Worm (Caenorhabditis elegans): ENCODE measurements around the gene C49F8.1.

C49F8.1 gene

ce11 chrX:13349230-13350122, 15.3 kb downstream of the C49F8.1 start (continued):
- TF ChIP-seq snpc-1.2 (GFP tag; IDR thresholded peaks at IDR 0.05) = 0 out of 2 replicates have a peak, but pooled peaks have one; percentile 42
- TF ChIP-seq mdl-1 (tag; optimal IDR thresholded peaks at IDR 0.05) = peak in 1 of 2 experiments; percentile 16
- TF ChIP-seq set-16 (GFP tag; IDR thresholded peaks at IDR 0.05) = no peak
- TF ChIP-seq duxl-1 (tag; optimal IDR thresholded peaks at IDR 0.05; ENCODE audit: poor library complexity) = peak; percentile 78
- TF ChIP-seq daf-16 (GFP tag; optimal IDR thresholded peaks at IDR 0.05) = peak in 1 of 2 experiments; percentile 74
- TF ChIP-seq daf-16 (tag; optimal IDR thresholded peaks at IDR 0.05) = peak; percentile 30
- peak; percentile 79 for TF ChIP-seq zip-2 (tag; optimal IDR thresholded peaks at IDR 0.05)
- TF ChIP-seq ceh-32 (tag; optimal IDR thresholded peaks at IDR 0.05; ENCODE audit: poor library complexity) = no peak
- no peak for TF ChIP-seq nhr-111 (GFP tag; optimal IDR thresholded peaks at IDR 0.05)
- TF ChIP-seq php-3 (GFP tag; IDR thresholded peaks at IDR 0.05) = 0 out of 2 replicates have a peak, but pooled peaks have one; percentile 26
- no peak for TF ChIP-seq egl-43 (GFP tag; IDR thresholded peaks at IDR 0.05)
- peak; percentile 95 for TF ChIP-seq mep-1 (tag; optimal IDR thresholded peaks at IDR 0.05)
- TF ChIP-seq nhr-6 (tag; optimal IDR thresholded peaks at IDR 0.05) = no peak
- TF ChIP-seq zip-11 (GFP tag; IDR thresholded peaks at IDR 0.05) = no peak
- TF ChIP-seq pqm-1 (tag; optimal IDR thresholded peaks at IDR 0.05) = no peak
- no peak for TF ChIP-seq mxl-2 (GFP tag; conservative IDR thresholded peaks at IDR 0.05)
- no peak for TF ChIP-seq ceh-28 (tag; optimal IDR thresholded peaks at IDR 0.05)
- no peak for TF ChIP-seq vab-7 (GFP tag; IDR thresholded peaks at IDR 0.05)
- TF ChIP-seq ZK546.5 (tag; optimal IDR thresholded peaks at IDR 0.05) = no peak
- TF ChIP-seq F49E8.2 (tag; optimal IDR thresholded peaks at IDR 0.05; ENCODE audit: borderline replicate concordance) = no peak
- TF ChIP-seq F26F4.8 (GFP tag; conservative IDR thresholded peaks at IDR 0.05) = no peak
- TF ChIP-seq lim-7 (GFP tag; IDR thresholded peaks at IDR 0.05) = no peak
- TF ChIP-seq R02D3.7 (tag; optimal IDR thresholded peaks at IDR 0.05) = no peak
- TF ChIP-seq F37D6.2 (tag; optimal IDR thresholded peaks at IDR 0.05) = no peak
- no peak for TF ChIP-seq dpl-1 (GFP tag; optimal IDR thresholded peaks at IDR 0.05)
- TF ChIP-seq pha-4 (GFP tag; IDR thresholded peaks at IDR 0.05) = peak; percentile 19; the same call in 1 of the 2 replicates
- no peak for TF ChIP-seq pha-4 (tag; optimal IDR thresholded peaks at IDR 0.05)
- peak; percentile 38 for TF ChIP-seq spr-1 (tag; optimal IDR thresholded peaks at IDR 0.05)
- peak; percentile 34 for TF ChIP-seq spr-3 (GFP tag; optimal IDR thresholded peaks at IDR 0.05)
- no peak for TF ChIP-seq ceh-20 (GFP tag; IDR thresholded peaks at IDR 0.05)
- no peak for TF ChIP-seq tag-97 (GFP tag; IDR thresholded peaks at IDR 0.05)
- TF ChIP-seq tra-1 (GFP tag; IDR thresholded peaks at IDR 0.05) = no peak
- no peak for TF ChIP-seq unc-62 (GFP tag; optimal IDR thresholded peaks at IDR 0.05 in 1 of 2)
- TF ChIP-seq unc-62 (tag; optimal IDR thresholded peaks at IDR 0.05) = no peak
- TF ChIP-seq dmd-9 (GFP tag; IDR thresholded peaks at IDR 0.05) = no peak
- TF ChIP-seq Y75B8A.6 (GFP tag; IDR thresholded peaks at IDR 0.05) = peak; percentile 65; the same call in 1 of the 2 replicates
- no peak for TF ChIP-seq rbr-2 (tag; optimal IDR thresholded peaks at IDR 0.05)
- peak; percentile 62 for TF ChIP-seq arid-1 (GFP tag; conservative IDR thresholded peaks at IDR 0.05)
- TF ChIP-seq lin-38 (GFP tag; IDR thresholded peaks at IDR 0.05) = peak; percentile 42
- peak; percentile 85 for TF ChIP-seq aha-1 (tag)
- no peak for TF ChIP-seq attf-4 (tag; optimal IDR thresholded peaks at IDR 0.05)
- TF ChIP-seq aly-2 (tag; optimal IDR thresholded peaks at IDR 0.05) = no peak
- no peak for TF ChIP-seq dve-1 (tag; optimal IDR thresholded peaks at IDR 0.05; ENCODE audit: insufficient read depth)
- TF ChIP-seq mxl-3 (GFP tag; optimal IDR thresholded peaks at IDR 0.05) = peak; percentile 44
- peak; percentile 8 for TF ChIP-seq lin-13 (GFP tag; optimal IDR thresholded peaks at IDR 0.05)
- no peak for TF ChIP-seq sdz-12 (GFP tag; optimal IDR thresholded peaks at IDR 0.05)
- TF ChIP-seq F10B5.3 (tag; optimal IDR thresholded peaks at IDR 0.05) = no peak
- TF ChIP-seq zfp-3 (GFP tag; conservative IDR thresholded peaks at IDR 0.05) = peak; percentile 96
- peak in 1 of 2 experiments; percentile 53 for TF ChIP-seq hif-1 (tag; optimal IDR thresholded peaks at IDR 0.05)

All from whole organism, L4 larva.